Fruit fly (Drosophila melanogaster) whole organism, embryonic: ENCODE data around the gene CG42366.

Source experiments
- ATbp ChIP-seq: fragments of 200-800 bp; sonication (Bioruptor generic); optimal IDR thresholded peaks from 2 replicates; lab custom pipeline; 2017; ENCODE audit warnings: missing biosample characterization, mild to moderate bottlenecking, missing genetic modification characterization, missing genetic modification reagents
- Antp ChIP-seq: fragments of 200-800 bp; sonication (Bioruptor generic); optimal IDR thresholded peaks from 3 replicates; lab custom pipeline; 2016; ENCODE audit warnings: missing biosample characterization, missing genetic modification characterization
- Awh ChIP-seq: fragments of 200-800 bp; sonication (Bioruptor generic); IDR thresholded peaks from 2 replicates; pipeline ENCODE4, ENCODE4 v1.3.6; 2022; ENCODE audit warnings: missing biosample characterization, missing genetic modification characterization
- Bdp1 ChIP-seq: fragments of 200-800 bp; sonication (Bioruptor generic); optimal IDR thresholded peaks from 3 replicates; lab custom pipeline; 2016; ENCODE audit warnings: missing biosample characterization, missing genetic modification characterization
- CG10979 ChIP-seq: fragments of 200-800 bp; sonication (Bioruptor generic); optimal IDR thresholded peaks from 2 replicates; lab custom pipeline; 2018; ENCODE audit warnings: missing biosample characterization, mild to moderate bottlenecking, missing genetic modification characterization, moderate library complexity
- CG12219 ChIP-seq: fragments of 200-800 bp; sonication (Bioruptor generic); optimal IDR thresholded peaks from 3 replicates; lab custom pipeline; 2018; ENCODE audit warnings: missing biosample characterization, mild to moderate bottlenecking, missing genetic modification characterization
- CG12942 ChIP-seq: fragments of 200-800 bp; sonication (Bioruptor generic); optimal IDR thresholded peaks from 3 replicates; lab custom pipeline; 2016; ENCODE audit warnings: missing biosample characterization, missing genetic modification characterization
- CG1529 ChIP-seq: fragments of 200-800 bp; sonication (Bioruptor generic); optimal IDR thresholded peaks from 3 replicates; lab custom pipeline; 2018; ENCODE audit warnings: missing biosample characterization, missing genetic modification characterization
- CG18619 ChIP-seq: fragments of 200-800 bp; sonication (Bioruptor generic); optimal IDR thresholded peaks from 3 replicates; lab custom pipeline; 2017; ENCODE audit warnings: missing biosample characterization, mild to moderate bottlenecking, missing genetic modification characterization
- CG2116 ChIP-seq: fragments of 200-800 bp; sonication (Bioruptor generic); optimal IDR thresholded peaks from 3 replicates; lab custom pipeline; 2018; ENCODE audit warnings: missing biosample characterization, mild to moderate bottlenecking, missing genetic modification characterization
- CG30020 ChIP-seq: fragments of 200-800 bp; optimal IDR thresholded peaks from 2 replicates; lab custom pipeline; 2019; ENCODE audit warnings: missing biosample characterization, mild to moderate bottlenecking, missing genetic modification characterization, moderate library complexity
- CG31365 ChIP-seq: fragments of 200-800 bp; sonication (Bioruptor generic); optimal IDR thresholded peaks from 2 replicates; lab custom pipeline; 2018; ENCODE audit warnings: missing biosample characterization, mild to moderate bottlenecking, missing genetic modification characterization
- CG7987 ChIP-seq: fragments of 200-800 bp; sonication (Bioruptor generic); optimal IDR thresholded peaks from 2 replicates; lab custom pipeline; 2018; ENCODE audit warnings: missing biosample characterization, mild to moderate bottlenecking, missing genetic modification characterization, moderate library complexity
- CG8765 ChIP-seq: fragments of 200-800 bp; sonication (Bioruptor generic); IDR thresholded peaks from 2 replicates; pipeline ENCODE4 v1.3.6; 2022; ENCODE audit warnings: missing biosample characterization, missing genetic modification characterization
- CG9876 ChIP-seq: fragments of 200-800 bp; sonication (Bioruptor generic); optimal IDR thresholded peaks from 2 replicates; lab custom pipeline; 2016; ENCODE audit warnings: missing biosample characterization, missing genetic modification characterization
- CrebB ChIP-seq: fragments of 200-800 bp; sonication (Bioruptor generic); optimal IDR thresholded peaks from 3 replicates; lab custom pipeline; 2018; ENCODE audit warnings: missing biosample characterization, mild to moderate bottlenecking, missing genetic modification characterization
- Dfd ChIP-seq, 2 experiments: fragments of >200 bp; optimal IDR thresholded peaks; 2 replicates each; lab custom pipeline; 2017; ENCODE audit warnings: missing biosample characterization in 2 of 2, missing genetic modification characterization in 2 of 2
- Doc2 ChIP-seq: fragments of 200-800 bp; sonication (Bioruptor generic); IDR thresholded peaks from 2 replicates; pipeline ENCODE4 v1.3.6; 2022; ENCODE audit warnings: missing biosample characterization, missing genetic modification characterization
- Doc3 ChIP-seq: fragments of 200-800 bp; sonication (Bioruptor generic); IDR thresholded peaks from 3 replicates; pipeline ENCODE4 v1.3.6; 2022; ENCODE audit warnings: missing biosample characterization, missing genetic modification characterization; ENCODE audit not compliant: partially characterized antibody
- HHEX ChIP-seq: fragments of 200-800 bp; sonication (Bioruptor generic); optimal IDR thresholded peaks from 3 replicates; lab custom pipeline; 2017; ENCODE audit warnings: missing biosample characterization, mild to moderate bottlenecking, missing genetic modification characterization, missing genetic modification reagents
- Kr ChIP-seq: fragments of 200-800 bp; sonication (Bioruptor generic); optimal IDR thresholded peaks from 2 replicates; lab custom pipeline; 2017; ENCODE audit warnings: missing biosample characterization, mild to moderate bottlenecking, missing genetic modification characterization
- Lhr ChIP-seq: fragments of 200-800 bp; sonication (Bioruptor generic); optimal IDR thresholded peaks from 3 replicates; lab custom pipeline; 2017; ENCODE audit warnings: mild to moderate bottlenecking, missing biosample characterization, missing genetic modification reagents, missing genetic modification characterization
- MBD-R2 ChIP-seq: fragments of 200-800 bp; sonication (Bioruptor generic); IDR thresholded peaks from 2 replicates; pipeline ENCODE4 v1.3.6; 2022; ENCODE audit warnings: missing biosample characterization, missing genetic modification characterization
- Myb ChIP-seq: fragments of 200-800 bp; sonication (Bioruptor generic); optimal IDR thresholded peaks from 2 replicates; lab custom pipeline; 2016; ENCODE audit warnings: missing biosample characterization, missing genetic modification characterization
- NK7.1 ChIP-seq: fragments of 200-800 bp; sonication (Bioruptor generic); optimal IDR thresholded peaks from 3 replicates; lab custom pipeline; 2016; ENCODE audit warnings: missing biosample characterization, missing genetic modification characterization
- Trl ChIP-seq, 3 experiments: fragments of >200 bp in 2 of 3; fragments of 200-800 bp in 1 of 3; sonication (Bioruptor generic) in 1 of 3; optimal IDR thresholded peaks; 2 replicates in 1 of 3; 3 replicates in 2 of 3; lab custom pipeline; 2016 to 2017; ENCODE audit warnings: missing biosample characterization in 1 of 3, missing genetic modification characterization in 1 of 3
- az2 ChIP-seq: fragments of 200-800 bp; sonication (Bioruptor generic); optimal IDR thresholded peaks from 3 replicates; lab custom pipeline; 2016; ENCODE audit warnings: missing biosample characterization, missing genetic modification characterization
- bigmax ChIP-seq: fragments of 200-800 bp; sonication (Bioruptor generic); optimal IDR thresholded peaks from 2 replicates; lab custom pipeline; 2018; ENCODE audit warnings: missing biosample characterization, mild to moderate bottlenecking, missing genetic modification characterization
- btn ChIP-seq: fragments of 200-800 bp; sonication (Bioruptor generic); optimal IDR thresholded peaks from 2 replicates; lab custom pipeline; 2016; ENCODE audit warnings: missing biosample characterization, missing genetic modification characterization
- chinmo ChIP-seq: fragments of 200-800 bp; sonication (Bioruptor generic); IDR thresholded peaks from 4 replicates; pipeline ENCODE4 v1.3.6; 2022; ENCODE audit warnings: missing biosample characterization, missing genetic modification characterization; ENCODE audit not compliant: partially characterized antibody
- chm ChIP-seq: fragments of 200-800 bp; sonication (Bioruptor generic); IDR thresholded peaks from 2 replicates; pipeline ENCODE4 v1.3.6; 2022; ENCODE audit warnings: missing biosample characterization, missing genetic modification characterization
- chn ChIP-seq: fragments of 200-800 bp; sonication (Bioruptor generic); optimal IDR thresholded peaks from 2 replicates; lab custom pipeline; 2016; ENCODE audit warnings: missing biosample characterization, missing genetic modification characterization
- dan ChIP-seq: fragments of 200-800 bp; sonication (Bioruptor generic); IDR thresholded peaks from 2 replicates; pipeline ENCODE4 v1.3.6; 2022; ENCODE audit warnings: missing biosample characterization, missing genetic modification characterization
- dm ChIP-seq: fragments of 200-800 bp; sonication (Bioruptor generic); optimal IDR thresholded peaks from 3 replicates; lab custom pipeline; 2016; ENCODE audit warnings: missing biosample characterization, missing genetic modification characterization
- dmrt99B ChIP-seq: fragments of 200-800 bp; sonication (Bioruptor generic); optimal IDR thresholded peaks from 2 replicates; lab custom pipeline; 2018; ENCODE audit warnings: missing biosample characterization, mild to moderate bottlenecking, missing genetic modification characterization, moderate library complexity
- emc ChIP-seq: fragments of 200-800 bp; sonication (Bioruptor generic); optimal IDR thresholded peaks from 2 replicates; lab custom pipeline; 2016; ENCODE audit warnings: missing biosample characterization, missing genetic modification characterization
- ems ChIP-seq: fragments of 200-800 bp; sonication (Bioruptor generic); optimal IDR thresholded peaks from 3 replicates; lab custom pipeline; 2016; ENCODE audit warnings: missing biosample characterization, missing genetic modification characterization
- eve ChIP-seq, 2 experiments: fragments of >200 bp; optimal IDR thresholded peaks; 2 replicates each; lab custom pipeline; 2017; ENCODE audit warnings: missing biosample characterization in 2 of 2, missing genetic modification characterization in 2 of 2
- ewg ChIP-seq: fragments of 200-800 bp; sonication (Bioruptor generic); optimal IDR thresholded peaks from 3 replicates; lab custom pipeline; 2017; ENCODE audit warnings: mild to moderate bottlenecking, missing biosample characterization, missing genetic modification reagents, missing genetic modification characterization
- eyg ChIP-seq: fragments of 200-800 bp; sonication (Bioruptor generic); optimal IDR thresholded peaks from 3 replicates; lab custom pipeline; 2016; ENCODE audit warnings: missing biosample characterization, missing genetic modification characterization
- fd64A ChIP-seq: fragments of 200-800 bp; sonication (Bioruptor generic); optimal IDR thresholded peaks from 3 replicates; lab custom pipeline; 2018; ENCODE audit warnings: missing biosample characterization, mild to moderate bottlenecking, missing genetic modification characterization
- gce ChIP-seq: fragments of 200-800 bp; sonication (Bioruptor generic); IDR thresholded peaks from 3 replicates; pipeline ENCODE4 v1.3.6; 2022; ENCODE audit warnings: missing biosample characterization, missing genetic modification characterization
- insv ChIP-seq, 2 experiments: fragments of 200-800 bp; sonication (Bioruptor generic); optimal IDR thresholded peaks; 3 replicates each; lab custom pipeline; 2016 to 2018; ENCODE audit warnings: missing biosample characterization in 2 of 2, missing genetic modification characterization in 2 of 2
- lbe ChIP-seq: fragments of 200-800 bp; sonication (Bioruptor generic); optimal IDR thresholded peaks from 2 replicates; lab custom pipeline; 2016; ENCODE audit warnings: missing biosample characterization, mild to moderate bottlenecking, missing genetic modification characterization
- maf-S ChIP-seq: fragments of 200-800 bp; sonication (Bioruptor generic); optimal IDR thresholded peaks from 2 replicates; lab custom pipeline; 2016; ENCODE audit warnings: missing biosample characterization, missing genetic modification characterization
- onecut ChIP-seq: fragments of 200-800 bp; sonication (Bioruptor generic); IDR thresholded peaks from 2 replicates; pipeline ENCODE4 v1.3.6; 2022; ENCODE audit warnings: missing biosample characterization, missing genetic modification characterization
- otp ChIP-seq: fragments of 200-800 bp; sonication (Bioruptor generic); IDR thresholded peaks from 3 replicates; pipeline ENCODE4, ENCODE4 v1.3.6; 2022; ENCODE audit warnings: missing biosample characterization, missing genetic modification characterization
- shn ChIP-seq: fragments of 200-800 bp; sonication (Bioruptor generic); optimal IDR thresholded peaks from 3 replicates; lab custom pipeline; 2016; ENCODE audit warnings: missing biosample characterization, missing genetic modification characterization
- tll ChIP-seq, 2 experiments: fragments of 200-800 bp in 1 of 2; fragments of >200 bp in 1 of 2; sonication (Bioruptor generic) in 1 of 2; optimal IDR thresholded peaks; 2 replicates each; lab custom pipeline; 2017 to 2019; ENCODE audit warnings: missing biosample characterization in 2 of 2, missing genetic modification characterization in 2 of 2, mild to moderate bottlenecking in 1 of 2, moderate library complexity in 1 of 2
- trem ChIP-seq: fragments of 200-800 bp; optimal IDR thresholded peaks from 3 replicates; lab custom pipeline; 2019; ENCODE audit warnings: missing biosample characterization, mild to moderate bottlenecking, missing genetic modification characterization, moderate library complexity
- wek ChIP-seq: fragments of 200-800 bp; sonication (Bioruptor generic); optimal IDR thresholded peaks from 3 replicates; lab custom pipeline; 2018; ENCODE audit warnings: missing biosample characterization, mild to moderate bottlenecking, missing genetic modification characterization, moderate library complexity

Gene CG42366

dm6 chr2L:9954119-9954518 lies 29.2 kb downstream of the CG42366 start, which contains the start of the genes CG13126 and CG4709 (continued):
- TF ChIP-seq chm (GFP tag; lab: Robert Waterston, UW) (peak; percentile 33; the same call in 1 of the 2 replicates), Trl (optimal IDR thresholded peaks at IDR 0.05; lab: Kevin White, UChicago) (no peak), Trl (GFP tag; optimal IDR thresholded peaks at IDR 0.05; lab: Kevin White, UChicago) (peak; percentile 40), eyg (GFP tag; lab: Kevin White, UChicago) (peak; percentile 4), onecut (peak; percentile 71), CG1529 (GFP tag; lab: Kevin White, UChicago) (peak; percentile 70), emc (GFP tag; lab: Kevin White, UChicago) (peak; percentile 1), Doc2 (GFP tag; lab: Robert Waterston, UW) (no peak), CG30020 (tag; lab: Kevin White, UChicago) (peak; percentile 78), ewg (GFP tag; lab: Kevin White, UChicago) (peak; percentile 74), dm (GFP tag; lab: Kevin White, UChicago) (peak; percentile 20), CG8765 (GFP tag; lab: Robert Waterston, UW) (peak; percentile 74), CG31365 (tag; lab: Kevin White, UChicago) (peak; percentile 41), chinmo (no peak), chn (GFP tag; lab: Kevin White, UChicago) (peak; percentile 51), CrebB (tag; lab: Kevin White, UChicago) (peak; percentile 47), Dfd (GFP tag; optimal IDR thresholded peaks at IDR 0.05; lab: Kevin White, UChicago) (no peak), CG10979 (peak; percentile 96), maf-S (no peak), NK7.1 (GFP tag; lab: Kevin White, UChicago) (peak; percentile 29), CG2116 (GFP tag; lab: Kevin White, UChicago) (peak; percentile 77), btn (GFP tag; lab: Kevin White, UChicago) (no peak), CG12219 (GFP tag; lab: Kevin White, UChicago) (peak; percentile 70), wek (GFP tag; lab: Kevin White, UChicago) (no peak), dmrt99B (tag; lab: Kevin White, UChicago) (peak; percentile 94), CG18619 (peak; percentile 87), Kr (no peak), Bdp1 (GFP tag; lab: Kevin White, UChicago) (peak; percentile 28), az2 (GFP tag; lab: Kevin White, UChicago) (peak; percentile 92), HHEX (peak; percentile 92), ATbp (peak; percentile 82), eve (GFP tag; optimal IDR thresholded peaks at IDR 0.05; lab: Kevin White, UChicago) (no peak), lbe (GFP tag; lab: Kevin White, UChicago) (peak; percentile 89), fd64A (GFP tag; lab: Kevin White, UChicago) (no peak), dan (GFP tag; lab: Robert Waterston, UW) (no peak), ems (GFP tag; lab: Kevin White, UChicago) (peak; percentile 29), gce (peak; percentile 73; the same call in 2 of the 3 replicates), trem (tag; lab: Kevin White, UChicago) (peak; percentile 96), CG12942 (GFP tag; lab: Kevin White, UChicago) (peak; percentile 87), bigmax (GFP tag; lab: Kevin White, UChicago) (no peak), MBD-R2 (GFP tag; lab: Robert Waterston, UW) (peak; percentile 99), tll (GFP tag; optimal IDR thresholded peaks at IDR 0.05; lab: Kevin White, UChicago) (peak in 1 of 2 experiments; percentile 25), shn (no peak), CG9876 (GFP tag; lab: Kevin White, UChicago) (no peak), Myb (GFP tag; lab: Kevin White, UChicago) (no peak), Antp (peak; percentile 13), Doc3 (GFP tag; lab: Robert Waterston, UW) (no peak), Awh (peak; percentile 89), CG7987 (peak; percentile 60), Lhr (peak; percentile 79), otp (GFP tag; lab: Robert Waterston, UW) (peak; percentile 77; the same call in 2 of the 3 replicates), insv (GFP tag; optimal IDR thresholded peaks at IDR 0.05; lab: Kevin White, UChicago) (peak in 1 of 2 experiments; percentile 45)
